Worm (Caenorhabditis elegans) whole organism, L4/young adult: ENCODE data around the gene nhr-181.

Source experiments
- dao-5 ChIP-seq: sonication (generic microtip); optimal IDR thresholded peaks from 2 replicates; lab custom pipeline; 2016; ENCODE audit warnings: missing genotype, missing genetic modification characterization, moderate library complexity, missing compliant biosample characterization
- him-1 ChIP-seq: sonication (generic microtip); optimal IDR thresholded peaks from 2 replicates; lab custom pipeline; 2016; ENCODE audit warnings: missing genotype, missing genetic modification reagents, missing genetic modification characterization, missing compliant biosample characterization

DNA sequence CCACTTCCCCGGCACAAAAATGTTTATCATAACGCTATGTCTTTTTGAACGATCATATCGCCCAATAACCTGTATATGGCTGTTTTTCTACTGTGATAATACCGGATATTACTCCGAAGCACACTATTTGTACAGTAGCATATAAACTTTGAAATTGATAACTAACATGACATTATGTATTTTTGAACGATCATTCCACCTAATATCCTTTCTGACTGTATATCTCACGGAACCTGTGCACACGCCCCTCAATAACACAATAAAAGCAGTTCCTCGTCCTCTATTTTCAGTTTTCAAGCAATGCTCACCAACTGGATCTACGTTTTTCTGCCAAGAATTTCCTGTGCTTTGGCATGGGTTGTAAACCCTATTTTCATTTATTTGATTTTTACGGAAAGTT, 6.7 kb downstream of the nhr-181 start, which contains the start of gene srj-40:
- TF ChIP-seq dao-5 (tag; lab: Kevin White, UChicago) (no peak), him-1 (tag; lab: Kevin White, UChicago) (no peak)
